Fruit fly (Drosophila melanogaster) S2 (cell line): Measurements from ENCODE around the gene Pdfr.

ENCODE experiments used
- CG8478 ChIP-seq: fragments of >200 bp; optimal IDR thresholded peaks from 2 replicates; lab custom pipeline; 2018
- CTCF ChIP-seq, 2 experiments: fragments of >200 bp; optimal IDR thresholded peaks; 2 replicates each; lab custom pipeline; 2018

DNA sequence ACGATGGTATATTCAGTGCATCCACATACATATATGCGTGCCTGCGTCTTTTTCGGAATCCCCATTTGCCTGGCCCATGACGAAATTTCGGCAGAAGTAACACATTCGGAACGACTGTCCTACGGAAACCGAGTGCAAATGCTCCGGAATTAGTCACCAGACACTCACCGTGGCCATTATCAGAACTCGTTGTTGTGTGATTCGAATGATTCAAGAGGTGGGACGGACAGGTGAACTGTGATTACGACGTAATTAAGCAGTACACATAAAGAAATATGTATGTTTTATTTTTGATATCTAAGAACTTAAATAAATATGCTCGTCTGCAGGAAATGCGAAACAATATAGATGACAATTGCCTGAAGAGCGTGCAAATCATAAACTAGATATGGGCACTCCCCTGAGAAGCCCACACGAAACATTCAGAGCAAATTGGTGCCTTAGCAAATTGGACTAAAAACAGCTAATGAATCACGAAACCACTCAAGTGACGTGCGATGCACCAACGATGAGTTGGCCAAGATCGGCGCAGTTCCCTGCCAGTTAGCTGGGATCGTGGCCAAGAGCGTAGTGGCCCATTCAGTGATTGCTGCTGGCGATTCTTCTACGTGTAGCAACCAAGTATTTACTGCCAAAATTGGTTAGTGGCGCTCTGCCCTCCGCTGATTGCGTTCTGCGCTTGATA is 39.5 kb downstream of the Pdfr start:
- TF ChIP-seq CTCF (optimal IDR thresholded peaks at IDR 0.05; lab: Kevin White, UChicago) = no peak
- TF ChIP-seq CG8478 = no peak
